Worm (Caenorhabditis elegans) whole organism, L3 larva: ENCODE results near the gene F53F1.4.

Source experiments
- aly-2 ChIP-seq: fragments of 150-350 bp; optimal IDR thresholded peaks from 2 replicates; lab custom pipeline; 2014; ENCODE audit warnings: missing biosample characterization, missing genetic modification characterization
- elt-1 ChIP-seq: fragments of 150-350 bp; optimal IDR thresholded peaks from 2 replicates; lab custom pipeline; 2014; ENCODE audit warnings: missing biosample characterization, missing genetic modification characterization
- elt-2 ChIP-seq: sonication (generic microtip); optimal IDR thresholded peaks from 2 replicates; lab custom pipeline; 2016; ENCODE audit warnings: missing genetic modification reagents, mild to moderate bottlenecking, missing genetic modification characterization, missing compliant biosample characterization
- fos-1 ChIP-seq: fragments of 150-350 bp; optimal IDR thresholded peaks from 2 replicates; lab custom pipeline; 2014; ENCODE audit warnings: missing biosample characterization, missing genetic modification characterization
- mml-1 ChIP-seq: fragments of 150-350 bp; sonication (generic microtip); optimal IDR thresholded peaks from 3 replicates; lab custom pipeline; 2014; ENCODE audit warnings: missing biosample characterization, missing genetic modification characterization
- nfya-1 ChIP-seq: sonication (generic microtip); optimal IDR thresholded peaks from 2 replicates; lab custom pipeline; 2017; ENCODE audit warnings: missing genetic modification characterization, mild to moderate bottlenecking, missing compliant biosample characterization, antibody characterized with exemption, moderate library complexity; ENCODE audit not compliant: insufficient read depth
- nhr-23 ChIP-seq: fragments of 150-350 bp; optimal IDR thresholded peaks from 2 replicates; lab custom pipeline; 2014; ENCODE audit warnings: missing biosample characterization, missing genetic modification reagents, missing genetic modification characterization
- nhr-237 ChIP-seq: fragments of 150-350 bp; optimal IDR thresholded peaks from 2 replicates; lab custom pipeline; 2014; ENCODE audit warnings: missing biosample characterization, missing genetic modification characterization
- nhr-67 ChIP-seq: fragments of 150-350 bp; optimal IDR thresholded peaks from 2 replicates; lab custom pipeline; 2014; ENCODE audit warnings: missing biosample characterization, missing genetic modification characterization
- skn-1 ChIP-seq: fragments of 150-350 bp; optimal IDR thresholded peaks from 2 replicates; lab custom pipeline; 2014; ENCODE audit warnings: missing biosample characterization, missing genetic modification characterization
- ztf-4 ChIP-seq: fragments of 150-350 bp; optimal IDR thresholded peaks from 2 replicates; lab custom pipeline; 2014; ENCODE audit warnings: missing biosample characterization, missing genetic modification characterization

DNA sequence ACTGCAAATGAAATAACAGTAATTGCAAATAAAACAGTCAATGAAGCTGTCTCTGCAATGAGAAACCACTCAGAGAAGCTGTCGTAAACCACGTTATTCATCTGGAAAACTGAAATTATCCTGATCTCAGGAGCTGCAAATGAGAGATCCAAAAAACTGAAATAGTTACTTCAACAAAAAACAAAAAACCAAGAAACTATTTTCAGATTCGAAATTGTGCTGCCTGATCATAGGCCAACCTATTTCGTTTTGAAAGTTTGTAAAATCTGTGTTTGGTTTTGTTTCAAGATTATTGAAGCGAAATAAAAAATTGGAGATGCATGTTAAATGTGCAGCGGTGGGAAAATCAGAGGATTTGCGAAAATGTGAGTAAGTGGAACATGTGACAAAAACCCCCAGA is 9.8 kb downstream of the F53F1.4 start, which contains the start of gene srv-8:
- TF ChIP-seq nfya-1 (tag; lab: Kevin White, UChicago), result no peak
- no peak for TF ChIP-seq skn-1 (tag; lab: Kevin White, UChicago)
- no peak for TF ChIP-seq elt-1 (tag; lab: Kevin White, UChicago)
- TF ChIP-seq aly-2 (tag; lab: Kevin White, UChicago), result no peak
- TF ChIP-seq elt-2 (tag; lab: Kevin White, UChicago), result no peak
- no peak for TF ChIP-seq ztf-4
- TF ChIP-seq nhr-237 (tag; lab: Kevin White, UChicago), result no peak
- no peak for TF ChIP-seq nhr-67 (tag; lab: Kevin White, UChicago)
- no peak for TF ChIP-seq fos-1 (tag; lab: Kevin White, UChicago)
- no peak for TF ChIP-seq mml-1 (tag; lab: Kevin White, UChicago)
- TF ChIP-seq nhr-23, result no peak
